Worm (Caenorhabditis elegans) whole organism, late embryonic: ENCODE results near the gene R186.3.
A peak's percentile ranks its signal among the peaks of the same experiment; 100 is the strongest.

Experiments
- dmd-4 ChIP-seq: sonication (generic microtip); optimal IDR thresholded peaks from 2 replicates; lab custom pipeline; 2016; ENCODE audit warnings: borderline replicate concordance, missing genetic modification characterization, missing compliant biosample characterization
- ets-4 ChIP-seq: sonication (generic microtip); optimal IDR thresholded peaks from 2 replicates; lab custom pipeline; 2016; ENCODE audit warnings: missing genetic modification characterization, missing compliant biosample characterization
- pha-4 ChIP-seq: fragments of 150-350 bp; optimal IDR thresholded peaks from 2 replicates; lab custom pipeline; 2018; ENCODE audit warnings: missing biosample characterization, missing genetic modification reagents, missing genetic modification characterization

- TF ChIP-seq ets-4, result peak; percentile 44
- peak; percentile 82 for TF ChIP-seq dmd-4
- no peak for TF ChIP-seq pha-4 (tag; lab: Kevin White, UChicago)
Measured at ce11 chrV:13003378-13003777, 36.4 kb upstream of the R186.3 start.
